Fruit fly (Drosophila melanogaster): ENCODE data around the gene bves.

- TF ChIP-seq dsx (GFP tag; optimal IDR thresholded peaks at IDR 0.05; ENCODE audit: poor library complexity, severe bottlenecking) (peak; percentile 54), vri (GFP tag; optimal IDR thresholded peaks at IDR 0.05) (peak; percentile 76), Ets21C (GFP tag; optimal IDR thresholded peaks at IDR 0.05) (peak; percentile 74), OdsH (GFP tag; optimal IDR thresholded peaks at IDR 0.05) (peak; percentile 86), Eip93F (GFP tag; optimal IDR thresholded peaks at IDR 0.05) (peak; percentile 46), svp (GFP tag) (peak; percentile 94)
Observed at dm6 chrX:21124176-21124575, 70.4 kb downstream of the bves start.

Data from whole organism, prepupa.